Fruit fly (Drosophila melanogaster) whole organism, embryonic: Measurements from ENCODE around the gene CG3703.

ENCODE experiments used
- Bteb2 ChIP-seq: fragments of 200-800 bp; sonication (Bioruptor generic); optimal IDR thresholded peaks from 2 replicates; lab custom pipeline; 2016; ENCODE audit warnings: missing biosample characterization, missing genetic modification characterization
- CG10366 ChIP-seq: fragments of 200-800 bp; sonication (Bioruptor generic); IDR thresholded peaks from 2 replicates; pipeline ENCODE4 v1.3.6; 2022; ENCODE audit warnings: missing biosample characterization, missing genetic modification characterization
- CG10543 ChIP-seq: fragments of 200-800 bp; sonication (Bioruptor generic); optimal IDR thresholded peaks from 3 replicates; lab custom pipeline; 2017; ENCODE audit warnings: missing biosample characterization, mild to moderate bottlenecking, missing genetic modification characterization, moderate library complexity
- CG12391 ChIP-seq: fragments of 200-800 bp; sonication (Bioruptor generic); optimal IDR thresholded peaks from 3 replicates; lab custom pipeline; 2018; ENCODE audit warnings: missing biosample characterization, mild to moderate bottlenecking, missing genetic modification characterization, moderate library complexity
- CG14014 ChIP-seq: fragments of 200-800 bp; sonication (Bioruptor generic); IDR thresholded peaks from 2 replicates; pipeline ENCODE4 v1.3.6; 2022; ENCODE audit warnings: missing biosample characterization, missing genetic modification characterization
- CG14965 ChIP-seq: fragments of 200-800 bp; sonication (Bioruptor generic); optimal IDR thresholded peaks from 2 replicates; lab custom pipeline; 2016; ENCODE audit warnings: missing biosample characterization, missing genetic modification characterization, borderline replicate concordance
- CG15269 ChIP-seq: fragments of 200-800 bp; sonication (Bioruptor generic); optimal IDR thresholded peaks from 2 replicates; lab custom pipeline; 2018; ENCODE audit warnings: missing biosample characterization, mild to moderate bottlenecking, missing genetic modification characterization, moderate library complexity
- CG17385 ChIP-seq: fragments of 200-800 bp; sonication (Bioruptor generic); optimal IDR thresholded peaks from 3 replicates; lab custom pipeline; 2018; ENCODE audit warnings: missing biosample characterization, mild to moderate bottlenecking, missing genetic modification characterization
- CG18619 ChIP-seq: fragments of 200-800 bp; sonication (Bioruptor generic); optimal IDR thresholded peaks from 3 replicates; lab custom pipeline; 2017; ENCODE audit warnings: missing biosample characterization, mild to moderate bottlenecking, missing genetic modification characterization
- CG32772 ChIP-seq: fragments of 200-800 bp; sonication (Bioruptor generic); IDR thresholded peaks from 2 replicates; pipeline ENCODE4 v1.3.6; 2022; ENCODE audit warnings: missing biosample characterization, missing genetic modification characterization
- CG3847 ChIP-seq: fragments of 200-800 bp; sonication (Bioruptor generic); IDR thresholded peaks from 2 replicates; pipeline ENCODE4 v1.3.6; 2022; ENCODE audit warnings: missing biosample characterization, missing genetic modification characterization
- CG4360 ChIP-seq: fragments of 200-800 bp; sonication (Bioruptor generic); IDR thresholded peaks from 2 replicates; pipeline ENCODE4 v1.3.6; 2022; ENCODE audit warnings: missing biosample characterization, missing genetic modification characterization
- CG5180 ChIP-seq: fragments of 200-800 bp; sonication (Bioruptor generic); optimal IDR thresholded peaks from 3 replicates; lab custom pipeline; 2017; ENCODE audit warnings: missing biosample characterization, missing genetic modification characterization, mild to moderate bottlenecking, moderate library complexity, missing genetic modification reagents
- CG7372 ChIP-seq: fragments of 200-800 bp; sonication (Bioruptor generic); IDR thresholded peaks from 2 replicates; pipeline ENCODE4 v1.3.6; 2022; ENCODE audit warnings: missing biosample characterization, missing genetic modification characterization
- CG7745 ChIP-seq: fragments of 200-800 bp; sonication (Bioruptor generic); optimal IDR thresholded peaks from 2 replicates; lab custom pipeline; 2018; ENCODE audit warnings: missing biosample characterization, mild to moderate bottlenecking, missing genetic modification characterization, moderate library complexity
- CG7928 ChIP-seq: fragments of 200-800 bp; sonication (Bioruptor generic); optimal IDR thresholded peaks from 2 replicates; lab custom pipeline; 2017; ENCODE audit warnings: missing biosample characterization, mild to moderate bottlenecking, missing genetic modification characterization
- Doc3 ChIP-seq: fragments of 200-800 bp; sonication (Bioruptor generic); IDR thresholded peaks from 3 replicates; pipeline ENCODE4 v1.3.6; 2022; ENCODE audit warnings: missing biosample characterization, missing genetic modification characterization; ENCODE audit not compliant: partially characterized antibody
- Dref ChIP-seq: fragments of 200-800 bp; sonication (Bioruptor generic); IDR thresholded peaks from 2 replicates; pipeline ENCODE4 v1.3.6; 2022; ENCODE audit warnings: missing biosample characterization, missing genetic modification characterization
- Fer2 ChIP-seq: fragments of 200-800 bp; sonication (Bioruptor generic); optimal IDR thresholded peaks from 2 replicates; lab custom pipeline; 2018; ENCODE audit warnings: missing biosample characterization, mild to moderate bottlenecking, missing genetic modification characterization, moderate library complexity
- H15 ChIP-seq: fragments of 200-800 bp; sonication (Bioruptor generic); IDR thresholded peaks from 3 replicates; pipeline ENCODE4 v1.3.6; 2022; ENCODE audit warnings: missing biosample characterization, missing genetic modification characterization
- HmgD ChIP-seq: fragments of 200-800 bp; sonication (Bioruptor generic); optimal IDR thresholded peaks from 3 replicates; lab custom pipeline; 2016; ENCODE audit warnings: missing biosample characterization, missing genetic modification characterization
- Hr51 ChIP-seq, 2 experiments: fragments of 200-800 bp; sonication (Bioruptor generic); optimal IDR thresholded peaks; 2 replicates in 1 of 2; 3 replicates in 1 of 2; lab custom pipeline; 2016 to 2018; ENCODE audit warnings: missing biosample characterization in 2 of 2, missing genetic modification characterization in 2 of 2, mild to moderate bottlenecking in 1 of 2, moderate library complexity in 1 of 2
- MTF-1 ChIP-seq: fragments of 200-800 bp; sonication (Bioruptor generic); optimal IDR thresholded peaks from 2 replicates; lab custom pipeline; 2018; ENCODE audit warnings: missing biosample characterization, mild to moderate bottlenecking, missing genetic modification characterization, borderline replicate concordance
- Six4 ChIP-seq: fragments of 200-800 bp; sonication (Bioruptor generic); optimal IDR thresholded peaks from 2 replicates; lab custom pipeline; 2016; ENCODE audit warnings: missing biosample characterization, missing genetic modification characterization
- Ssrp ChIP-seq: fragments of 200-800 bp; sonication (Bioruptor generic); optimal IDR thresholded peaks from 2 replicates; lab custom pipeline; 2018; ENCODE audit warnings: missing biosample characterization, mild to moderate bottlenecking, missing genetic modification characterization, moderate library complexity
- Stat92E ChIP-seq, 3 experiments: fragments of >200 bp in 2 of 3; fragments of 200-800 bp in 1 of 3; sonication (Bioruptor generic) in 1 of 3; optimal IDR thresholded peaks; 2 replicates each; lab custom pipeline; 2017 to 2019; ENCODE audit warnings: missing biosample characterization in 3 of 3, missing genetic modification characterization in 3 of 3, mild to moderate bottlenecking in 1 of 3, moderate library complexity in 1 of 3
- Usf ChIP-seq: fragments of 200-800 bp; sonication (Bioruptor generic); optimal IDR thresholded peaks from 2 replicates; lab custom pipeline; 2017; ENCODE audit warnings: missing genotype, missing biosample characterization, missing genetic modification characterization
- ase ChIP-seq: fragments of 200-800 bp; sonication (Bioruptor generic); IDR thresholded peaks from 3 replicates; pipeline ENCODE4 v1.3.6; 2022; ENCODE audit warnings: missing biosample characterization, missing genetic modification characterization
- br ChIP-seq: fragments of >200 bp; optimal IDR thresholded peaks from 2 replicates; lab custom pipeline; 2017
- btn ChIP-seq: fragments of 200-800 bp; sonication (Bioruptor generic); optimal IDR thresholded peaks from 2 replicates; lab custom pipeline; 2016; ENCODE audit warnings: missing biosample characterization, missing genetic modification characterization
- chinmo ChIP-seq: fragments of 200-800 bp; sonication (Bioruptor generic); IDR thresholded peaks from 4 replicates; pipeline ENCODE4 v1.3.6; 2022; ENCODE audit warnings: missing biosample characterization, missing genetic modification characterization; ENCODE audit not compliant: partially characterized antibody
- crol ChIP-seq: fragments of 200-800 bp; sonication (Bioruptor generic); IDR thresholded peaks from 2 replicates; pipeline ENCODE4 v1.3.6; 2022; ENCODE audit warnings: missing biosample characterization, missing genetic modification characterization
- fu2 ChIP-seq: fragments of 200-800 bp; sonication (Bioruptor generic); optimal IDR thresholded peaks from 2 replicates; lab custom pipeline; 2016; ENCODE audit warnings: missing biosample characterization, missing genetic modification characterization
- gfzf ChIP-seq: fragments of 200-800 bp; sonication (Bioruptor generic); optimal IDR thresholded peaks from 2 replicates; lab custom pipeline; 2016; ENCODE audit warnings: missing biosample characterization, mild to moderate bottlenecking, missing genetic modification characterization, moderate library complexity
- gsb-n ChIP-seq: fragments of 200-800 bp; sonication (Bioruptor generic); optimal IDR thresholded peaks from 3 replicates; lab custom pipeline; 2018; ENCODE audit warnings: missing biosample characterization, mild to moderate bottlenecking, missing genetic modification characterization
- her ChIP-seq: fragments of 200-800 bp; sonication (Bioruptor generic); optimal IDR thresholded peaks from 2 replicates; lab custom pipeline; 2016; ENCODE audit warnings: missing biosample characterization, missing genetic modification characterization
- hkb ChIP-seq, 2 experiments: fragments of 200-800 bp in 1 of 2; fragments of >200 bp in 1 of 2; sonication (Bioruptor generic) in 1 of 2; IDR thresholded peaks in 1 of 2; optimal IDR thresholded peaks in 1 of 2; 2 replicates each; pipeline versions ENCODE4 v1.3.6 to Lab custom; 2017 to 2022; ENCODE audit warnings: missing biosample characterization in 1 of 2, missing genetic modification characterization in 1 of 2
- hth ChIP-seq: fragments of >200 bp; optimal IDR thresholded peaks from 2 replicates; lab custom pipeline; 2017; ENCODE audit warnings: inconsistent platforms
- kah ChIP-seq: fragments of 200-800 bp; sonication (Bioruptor generic); optimal IDR thresholded peaks from 2 replicates; lab custom pipeline; 2018; ENCODE audit warnings: missing biosample characterization, mild to moderate bottlenecking, missing genetic modification characterization
- luna ChIP-seq: fragments of 200-800 bp; sonication (Bioruptor generic); optimal IDR thresholded peaks from 2 replicates; lab custom pipeline; 2016; ENCODE audit warnings: missing biosample characterization, missing genetic modification characterization
- onecut ChIP-seq: fragments of 200-800 bp; sonication (Bioruptor generic); IDR thresholded peaks from 2 replicates; pipeline ENCODE4 v1.3.6; 2022; ENCODE audit warnings: missing biosample characterization, missing genetic modification characterization
- pita ChIP-seq: fragments of 200-800 bp; sonication (Bioruptor generic); optimal IDR thresholded peaks from 2 replicates; lab custom pipeline; 2017; ENCODE audit warnings: missing biosample characterization, mild to moderate bottlenecking, missing genetic modification characterization
- ro ChIP-seq: fragments of 200-800 bp; sonication (Bioruptor generic); IDR thresholded peaks from 2 replicates; pipeline ENCODE4 v1.3.6; 2022; ENCODE audit warnings: missing biosample characterization, missing genetic modification characterization
- sc ChIP-seq, 3 experiments: fragments of >200 bp in 2 of 3; fragments of 200-800 bp in 1 of 3; sonication (Bioruptor generic) in 1 of 3; optimal IDR thresholded peaks; 2 replicates in 2 of 3; 3 replicates in 1 of 3; lab custom pipeline; 2017; ENCODE audit warnings: mild to moderate bottlenecking in 1 of 3, missing biosample characterization in 1 of 3, missing genetic modification characterization in 1 of 3, missing genetic modification reagents in 1 of 3
- sisA ChIP-seq: fragments of 200-800 bp; sonication (Bioruptor generic); IDR thresholded peaks from 2 replicates; pipeline ENCODE4 v1.3.6; 2022; ENCODE audit warnings: missing biosample characterization, missing genetic modification characterization
- tgo ChIP-seq: fragments of 200-800 bp; sonication (Bioruptor generic); IDR thresholded peaks from 3 replicates; pipeline ENCODE4 v1.3.6; 2022; ENCODE audit warnings: missing biosample characterization, missing genetic modification characterization
- toy ChIP-seq: fragments of 200-800 bp; sonication (Bioruptor generic); IDR thresholded peaks from 2 replicates; pipeline ENCODE4 v1.3.6; 2022; ENCODE audit warnings: missing biosample characterization, missing genetic modification characterization
- trem ChIP-seq: fragments of 200-800 bp; optimal IDR thresholded peaks from 3 replicates; lab custom pipeline; 2019; ENCODE audit warnings: missing biosample characterization, mild to moderate bottlenecking, missing genetic modification characterization, moderate library complexity

The CG3703 gene

DNA sequence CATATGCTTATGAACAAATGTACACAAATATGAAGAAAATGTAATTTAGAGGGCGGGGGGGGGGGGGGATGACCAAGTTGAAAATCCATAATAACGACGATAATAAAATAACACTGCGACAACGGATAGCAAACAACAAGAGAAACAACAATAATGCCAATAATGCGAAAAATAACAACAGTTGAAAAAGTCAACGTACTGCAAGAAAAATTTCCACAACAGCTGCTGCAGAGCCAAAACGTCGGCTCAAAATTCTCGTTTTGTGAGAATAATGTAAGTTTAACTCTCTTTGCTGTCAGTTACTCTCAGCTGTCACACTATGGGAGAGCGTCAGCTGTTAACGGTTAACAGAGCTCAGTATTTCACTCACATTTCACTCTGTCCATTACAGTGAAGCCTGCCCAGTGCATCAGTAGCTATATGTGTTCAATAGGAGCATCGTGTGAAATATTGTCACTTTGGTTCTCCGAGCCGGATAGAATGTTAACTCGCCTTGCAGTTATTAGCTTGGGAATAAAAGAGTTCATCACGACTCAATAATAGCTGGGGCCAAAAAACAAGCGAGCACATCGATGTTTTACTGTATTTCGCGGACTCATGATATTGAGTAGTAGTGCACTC is 44.7 kb downstream of the CG3703 start (continued):
- peak; percentile 49 for TF ChIP-seq Fer2
- TF ChIP-seq CG4360 (GFP tag; lab: Robert Waterston, UW): 0 out of 2 replicates have a peak, but pooled peaks have one; percentile 23
- peak; percentile 53 for TF ChIP-seq HmgD (GFP tag; lab: Kevin White, UChicago)
- peak; percentile 75 for TF ChIP-seq CG10366 (GFP tag; lab: Robert Waterston, UW)
- peak; percentile 73 for TF ChIP-seq onecut
- peak; percentile 54 for TF ChIP-seq Ssrp (tag; lab: Kevin White, UChicago)
- peak; percentile 74 for TF ChIP-seq CG5180 (GFP tag; lab: Kevin White, UChicago)
- TF ChIP-seq br (lab: Kevin White, UChicago): no peak
- TF ChIP-seq pita (GFP tag; lab: Kevin White, UChicago): no peak
- TF ChIP-seq CG18619 (GFP tag; lab: Kevin White, UChicago): peak; percentile 62
- TF ChIP-seq hth: no peak
- TF ChIP-seq fu2 (GFP tag; lab: Kevin White, UChicago): peak; percentile 42
- no peak for TF ChIP-seq hkb (optimal IDR thresholded peaks at IDR 0.05; lab: Kevin White, UChicago)
- peak; percentile 80 for TF ChIP-seq hkb (GFP tag; IDR thresholded peaks at IDR 0.05; lab: Robert Waterston, UW)
- no peak for TF ChIP-seq gfzf (GFP tag; lab: Kevin White, UChicago)
- peak; percentile 52; the same call in 1 of the 3 replicates for TF ChIP-seq ase (GFP tag; lab: Robert Waterston, UW)
- peak; percentile 62 for TF ChIP-seq Bteb2 (GFP tag; lab: Kevin White, UChicago)
- no peak for TF ChIP-seq Stat92E (GFP tag; optimal IDR thresholded peaks at IDR 0.05; lab: Kevin White, UChicago)
- TF ChIP-seq CG15269 (tag; lab: Kevin White, UChicago): peak; percentile 86
- peak; percentile 62 for TF ChIP-seq CG3847 (GFP tag; lab: Robert Waterston, UW)
- TF ChIP-seq trem (tag; lab: Kevin White, UChicago): peak; percentile 52
- TF ChIP-seq gsb-n (tag; lab: Kevin White, UChicago): peak; percentile 56
- TF ChIP-seq CG32772 (GFP tag; lab: Robert Waterston, UW): peak; percentile 76
- peak; percentile 12 for TF ChIP-seq MTF-1 (GFP tag; lab: Kevin White, UChicago)
- no peak for TF ChIP-seq CG7745
- peak; percentile 77 for TF ChIP-seq CG12391 (tag; lab: Kevin White, UChicago)
- TF ChIP-seq H15 (GFP tag; lab: Robert Waterston, UW): peak; percentile 67; the same call in 2 of the 3 replicates
- peak; percentile 56 for TF ChIP-seq btn (GFP tag; lab: Kevin White, UChicago)
- no peak for TF ChIP-seq crol (GFP tag; lab: Robert Waterston, UW)
- peak; percentile 41 to 86 for TF ChIP-seq Hr51 (GFP tag; optimal IDR thresholded peaks at IDR 0.05; lab: Kevin White, UChicago)
- TF ChIP-seq ro (GFP tag; lab: Robert Waterston, UW): peak; percentile 63; the same call in 1 of the 2 replicates
- peak; percentile 85 for TF ChIP-seq her (GFP tag; lab: Kevin White, UChicago)
- TF ChIP-seq CG14014 (GFP tag; lab: Robert Waterston, UW): peak; percentile 80
- no peak for TF ChIP-seq sc (optimal IDR thresholded peaks at IDR 0.05; lab: Kevin White, UChicago)
- TF ChIP-seq sc (GFP tag; optimal IDR thresholded peaks at IDR 0.05; lab: Kevin White, UChicago): peak; percentile 27
- TF ChIP-seq Six4: peak; percentile 60
- TF ChIP-seq toy (GFP tag; lab: Robert Waterston, UW): no peak
- no peak for TF ChIP-seq CG7928 (GFP tag; lab: Kevin White, UChicago)
- TF ChIP-seq chinmo (GFP tag; lab: Robert Waterston, UW): 0 out of 4 replicates have a peak, but pooled peaks have one; percentile 52
- no peak for TF ChIP-seq Dref (GFP tag; lab: Robert Waterston, UW)
- peak; percentile 50 for TF ChIP-seq CG10543 (GFP tag; lab: Kevin White, UChicago)
- peak; percentile 84 for TF ChIP-seq tgo (GFP tag; lab: Robert Waterston, UW)
- peak; percentile 83 for TF ChIP-seq sisA (GFP tag; lab: Robert Waterston, UW)
- peak; percentile 44 for TF ChIP-seq kah (GFP tag; lab: Kevin White, UChicago)
- peak; percentile 23 for TF ChIP-seq luna
- TF ChIP-seq Doc3 (GFP tag; lab: Robert Waterston, UW): no peak
- TF ChIP-seq CG17385: peak; percentile 76
- TF ChIP-seq CG7372 (GFP tag; lab: Robert Waterston, UW): peak; percentile 74
- peak; percentile 22 for TF ChIP-seq Usf
- no peak for TF ChIP-seq CG14965 (GFP tag; lab: Kevin White, UChicago)
